Worm (Caenorhabditis elegans) whole organism, L4/young adult: ENCODE measurements around the gene col-152.

Experiments used
- W03F9.2 ChIP-seq: fragments of 150-350 bp; optimal IDR thresholded peaks from 2 replicates; lab custom pipeline; 2014; ENCODE audit warnings: missing biosample characterization, missing genetic modification characterization
- dao-5 ChIP-seq: sonication (generic microtip); optimal IDR thresholded peaks from 2 replicates; lab custom pipeline; 2016; ENCODE audit warnings: missing genotype, missing genetic modification characterization, moderate library complexity, missing compliant biosample characterization
- him-1 ChIP-seq: sonication (generic microtip); optimal IDR thresholded peaks from 2 replicates; lab custom pipeline; 2016; ENCODE audit warnings: missing genotype, missing genetic modification reagents, missing genetic modification characterization, missing compliant biosample characterization

col-152 gene

DNA sequence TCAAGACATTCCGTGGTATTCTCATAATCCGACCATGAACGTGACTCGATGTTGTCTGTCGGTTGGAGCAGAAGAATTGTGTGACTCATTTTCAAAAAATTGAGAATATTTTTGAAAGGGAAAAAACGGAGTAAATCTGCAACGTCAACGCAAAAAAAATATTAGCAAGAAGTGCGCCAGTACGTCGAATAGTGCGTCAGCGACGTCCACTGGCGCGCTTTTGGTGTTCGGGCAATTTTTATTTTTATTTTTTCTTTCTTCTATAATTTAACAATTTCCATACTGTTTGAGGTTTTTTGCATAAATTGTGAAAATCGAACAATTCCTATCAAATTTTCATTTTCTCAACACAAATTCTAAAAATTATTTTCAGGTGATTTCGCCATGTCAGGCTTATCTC, 18.2 kb downstream of the col-152 start, which contains the start of the genes erh-1 and lpd-9:
TSS of gene erh-1 (minus strand) at position 204 of the 400 bp plus-strand sequence.
TSS of gene lpd-9 (plus strand) at position 368 of the 400 bp plus-strand sequence.
- TF ChIP-seq dao-5 (no peak), W03F9.2 (tag; lab: Kevin White, UChicago) (peak; percentile 76)

ce11 chrV:10580638-10581037, 19.9 kb downstream of the col-152 start:
- no peak for TF ChIP-seq dao-5
- TF ChIP-seq him-1 = no peak
- no peak for TF ChIP-seq W03F9.2 (tag; lab: Kevin White, UChicago)

ce11 chrV:10581837-10582300, 21.1 kb downstream of the col-152 start, which contains the start of gene T21C9.6:
Gene T21C9.6 (plus strand): TSS chrV:10581887.
- no peak for TF ChIP-seq W03F9.2 (tag; lab: Kevin White, UChicago)
- no peak for TF ChIP-seq him-1
- no peak for TF ChIP-seq dao-5

- TF ChIP-seq dao-5 = no peak
- no peak for TF ChIP-seq W03F9.2 (tag; lab: Kevin White, UChicago)
- TF ChIP-seq him-1 = no peak
These were observed 28.0 kb downstream of the col-152 start, which contains the start of gene srg-32 for ce11 chrV:10588694-10589093. Gene srg-32 (minus strand): TSS chrV:10588794.

DNA sequence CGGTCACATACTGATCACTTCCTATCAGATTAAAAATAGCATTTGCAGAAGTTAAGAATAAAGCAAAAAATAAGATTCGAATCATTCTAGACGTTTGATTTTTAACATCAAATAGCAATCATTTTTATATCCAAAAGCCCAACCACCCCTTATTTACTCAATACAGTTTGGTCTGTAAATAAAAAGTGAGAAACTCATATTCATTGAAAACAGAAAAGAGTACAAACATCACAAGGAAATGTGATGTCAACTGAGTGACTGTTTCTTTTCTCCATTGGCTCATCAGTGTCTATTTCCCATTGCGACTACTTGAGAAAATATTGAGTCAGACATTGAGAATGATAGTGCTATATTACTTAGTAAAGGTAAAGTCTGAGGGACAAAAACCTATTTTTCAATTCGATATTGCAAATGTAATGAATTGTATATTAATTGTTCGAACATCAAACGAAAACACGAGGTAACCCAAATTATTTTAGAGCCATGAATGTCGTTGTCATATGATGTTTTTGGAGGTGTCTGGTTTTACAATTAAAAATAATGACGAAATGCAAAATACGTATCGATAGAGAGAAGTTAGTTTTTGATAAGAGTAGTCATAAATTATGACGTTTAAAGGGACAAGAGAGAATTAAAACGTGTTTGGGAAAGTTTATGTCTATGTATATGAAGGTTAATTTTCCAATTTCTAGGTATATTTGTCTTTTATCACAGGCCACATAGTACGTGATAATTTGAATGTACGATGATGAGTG, 29.2 kb downstream of the col-152 start, which contains the start of gene ttr-23:
TSS of gene ttr-23 (minus strand) at position 87 of the 755 bp plus-strand sequence.
- TF ChIP-seq W03F9.2 (tag; lab: Kevin White, UChicago) (no peak), dao-5 (no peak), him-1 (no peak)

ce11 chrV:10592479-10592878, 31.8 kb downstream of the col-152 start, which contains the start of gene T21C9.9:
Gene T21C9.9 (minus strand): TSS chrV:10592579.
- TF ChIP-seq dao-5 (no peak), him-1 (no peak), W03F9.2 (tag; lab: Kevin White, UChicago) (no peak)

- no peak for TF ChIP-seq him-1
- no peak for TF ChIP-seq W03F9.2 (tag; lab: Kevin White, UChicago)
- TF ChIP-seq dao-5 = no peak
These were observed 34.1 kb downstream of the col-152 start, which contains the start of gene T21C9.11 for ce11 chrV:10594810-10595209. Gene T21C9.11 (minus strand): TSS chrV:10594910.

DNA sequence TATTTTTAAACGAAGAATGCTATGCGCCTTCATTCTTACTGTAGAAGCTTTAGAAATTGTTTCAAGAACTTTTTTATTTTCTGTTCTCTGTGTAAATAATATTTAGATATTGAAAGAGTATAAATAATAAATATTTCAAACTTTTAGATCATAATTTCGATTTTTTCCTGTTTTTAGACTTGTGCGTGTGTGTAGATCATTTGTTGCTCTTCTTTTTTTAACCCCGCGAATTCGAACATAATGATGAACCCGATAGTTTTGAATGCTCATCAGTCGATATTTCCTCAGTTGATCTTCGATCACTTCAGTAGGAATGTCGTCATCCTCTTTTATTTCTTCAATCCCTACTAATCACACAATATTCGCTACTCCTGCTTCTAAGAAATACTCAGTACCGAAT, 36.5 kb downstream of the col-152 start, which contains the start of gene T21C9.13:
TSS of gene T21C9.13 (plus strand) at position 33 of the 400 bp plus-strand sequence.
- TF ChIP-seq W03F9.2 (tag; lab: Kevin White, UChicago) (no peak), dao-5 (no peak), him-1 (no peak)

ce11 chrV:10598670-10599154, 38.0 kb downstream of the col-152 start, which contains the start of gene scpl-4:
Gene scpl-4 (plus strand): TSS chrV:10599104.
- no peak for TF ChIP-seq W03F9.2 (tag; lab: Kevin White, UChicago)
- no peak for TF ChIP-seq him-1
- no peak for TF ChIP-seq dao-5

DNA sequence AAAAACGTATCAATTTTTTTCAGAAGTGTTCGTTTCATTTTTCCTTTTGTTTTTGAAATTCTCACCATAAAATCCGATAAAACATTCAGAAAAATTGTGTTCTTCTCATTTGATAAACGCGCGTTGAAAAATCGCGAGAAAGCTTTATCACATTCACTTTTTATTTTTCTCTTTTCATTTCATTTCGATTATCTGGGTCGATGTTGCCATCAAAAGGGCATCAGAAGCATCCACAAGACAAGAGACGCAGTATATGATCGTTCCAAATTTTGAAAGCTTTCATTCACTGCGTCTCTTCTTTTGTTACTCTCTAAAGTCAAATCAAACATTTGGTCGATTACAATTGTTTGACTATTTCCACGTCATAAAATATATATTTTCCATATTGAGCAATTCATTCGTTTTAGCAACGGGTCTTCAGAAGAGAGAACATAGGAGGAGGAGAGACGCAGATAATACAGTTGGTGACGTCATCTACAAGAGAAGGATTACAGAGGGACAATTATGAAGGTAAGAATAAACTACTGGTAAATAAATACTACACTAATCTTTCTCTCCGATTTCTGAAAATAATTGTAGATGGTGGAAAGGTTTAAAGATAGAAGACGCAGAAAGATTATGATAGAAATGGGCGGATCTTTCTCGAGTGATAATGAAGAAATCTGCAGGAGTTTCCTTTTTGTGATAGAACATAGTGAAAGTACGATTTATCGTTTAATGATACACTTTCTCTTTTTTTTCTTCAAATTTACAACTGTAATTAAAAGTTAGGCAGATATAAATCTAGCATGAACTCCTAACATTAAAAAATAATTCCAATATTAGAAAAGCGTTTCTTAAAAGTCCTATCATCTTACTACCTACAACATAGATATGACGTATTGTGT, 41.6 kb downstream of the col-152 start, which contains the start of gene H27A22.1:
TSS of gene H27A22.1 (plus strand) at position 505 of the 887 bp plus-strand sequence.
- TF ChIP-seq him-1 (no peak), W03F9.2 (tag; lab: Kevin White, UChicago) (no peak), dao-5 (no peak)
